Worm (Caenorhabditis elegans) whole organism, late embryonic: ENCODE data around the gene acr-2.

Experiments used
- F13H6.1 ChIP-seq: sonication (generic microtip); optimal IDR thresholded peaks from 2 replicates; lab custom pipeline; 2016; ENCODE audit warnings: missing genetic modification characterization, missing compliant biosample characterization
- K02D7.2 ChIP-seq: sonication (generic microtip); optimal IDR thresholded peaks from 2 replicates; lab custom pipeline; 2017; ENCODE audit warnings: mild to moderate bottlenecking, missing genetic modification characterization, missing compliant biosample characterization
- K09A11.1 ChIP-seq: sonication (generic microtip); optimal IDR thresholded peaks from 2 replicates; lab custom pipeline; 2017; ENCODE audit warnings: antibody characterized with exemption, mild to moderate bottlenecking, missing genetic modification characterization, missing compliant biosample characterization; ENCODE audit not compliant: insufficient read depth
- Y22D7AL.16 ChIP-seq: sonication (generic microtip); optimal IDR thresholded peaks from 2 replicates; lab custom pipeline; 2016; ENCODE audit warnings: missing genetic modification characterization, missing compliant biosample characterization
- ceh-18 ChIP-seq: sonication (generic microtip); optimal IDR thresholded peaks from 2 replicates; lab custom pipeline; 2016; ENCODE audit warnings: missing genetic modification characterization, missing compliant biosample characterization
- ceh-19 ChIP-seq: fragments of 200-800 bp; sonication (Bioruptor generic); optimal IDR thresholded peaks from 2 replicates; lab custom pipeline; 2018; ENCODE audit warnings: mild to moderate bottlenecking, missing genetic modification characterization, missing compliant biosample characterization
- ceh-22 ChIP-seq: sonication (generic microtip); optimal IDR thresholded peaks from 2 replicates; lab custom pipeline; 2017; ENCODE audit warnings: missing biosample characterization, missing genetic modification characterization
- ceh-34 ChIP-seq: sonication (generic microtip); optimal IDR thresholded peaks from 2 replicates; lab custom pipeline; 2016; ENCODE audit warnings: mild to moderate bottlenecking, missing genetic modification characterization, missing compliant biosample characterization
- ceh-45 ChIP-seq: fragments of 200-800 bp; sonication (Bioruptor generic); IDR thresholded peaks from 2 replicates; pipeline ENCODE4 v1.3.6; 2022; ENCODE audit warnings: missing genetic modification reagents, missing genetic modification characterization, missing compliant biosample characterization
- ceh-6 ChIP-seq: fragments of 200-800 bp; sonication (Bioruptor generic); optimal IDR thresholded peaks from 2 replicates; lab custom pipeline; 2018; ENCODE audit warnings: mild to moderate bottlenecking, missing genetic modification characterization, missing compliant biosample characterization
- ceh-9 ChIP-seq: sonication (generic microtip); optimal IDR thresholded peaks from 2 replicates; lab custom pipeline; 2016; ENCODE audit warnings: mild to moderate bottlenecking, missing genetic modification characterization, inconsistent platforms, missing compliant biosample characterization
- dve-1 ChIP-seq: sonication (generic microtip); optimal IDR thresholded peaks from 2 replicates; lab custom pipeline; 2017; ENCODE audit warnings: antibody characterized with exemption, mild to moderate bottlenecking, missing genetic modification characterization, missing compliant biosample characterization
- elt-4 ChIP-seq: sonication (generic microtip); optimal IDR thresholded peaks from 2 replicates; lab custom pipeline; 2016; ENCODE audit warnings: missing genetic modification characterization, missing compliant biosample characterization
- ets-4 ChIP-seq: sonication (generic microtip); optimal IDR thresholded peaks from 2 replicates; lab custom pipeline; 2016; ENCODE audit warnings: missing genetic modification characterization, missing compliant biosample characterization
- fkh-6 ChIP-seq: sonication (generic microtip); optimal IDR thresholded peaks from 2 replicates; lab custom pipeline; 2016; ENCODE audit warnings: missing genetic modification characterization, missing compliant biosample characterization
- hlh-13 ChIP-seq: fragments of 200-800 bp; sonication (Bioruptor generic); optimal IDR thresholded peaks from 2 replicates; lab custom pipeline; 2018; ENCODE audit warnings: mild to moderate bottlenecking, missing genetic modification characterization, missing compliant biosample characterization
- madf-2 ChIP-seq: sonication (generic microtip); optimal IDR thresholded peaks from 2 replicates; lab custom pipeline; 2017; ENCODE audit warnings: missing genetic modification characterization, missing compliant biosample characterization
- mec-3 ChIP-seq: sonication (generic microtip); optimal IDR thresholded peaks from 2 replicates; lab custom pipeline; 2016; ENCODE audit warnings: borderline replicate concordance, missing genetic modification characterization, missing compliant biosample characterization
- nfya-1 ChIP-seq: sonication (generic microtip); optimal IDR thresholded peaks from 2 replicates; lab custom pipeline; 2017; ENCODE audit warnings: missing genetic modification characterization, mild to moderate bottlenecking, missing compliant biosample characterization, antibody characterized with exemption, moderate library complexity
- nhr-11 ChIP-seq: fragments of 150-350 bp; optimal IDR thresholded peaks from 2 replicates; lab custom pipeline; 2014; ENCODE audit warnings: missing biosample characterization, missing genetic modification characterization
- nhr-232 ChIP-seq: sonication (generic microtip); optimal IDR thresholded peaks from 2 replicates; lab custom pipeline; 2016; ENCODE audit warnings: missing genetic modification characterization, missing compliant biosample characterization
- npax-4 ChIP-seq: sonication (generic microtip); optimal IDR thresholded peaks from 2 replicates; lab custom pipeline; 2016; ENCODE audit warnings: missing genetic modification characterization, missing compliant biosample characterization
- pag-3 ChIP-seq: sonication (generic microtip); optimal IDR thresholded peaks from 2 replicates; lab custom pipeline; 2016; ENCODE audit warnings: missing compliant biosample characterization, missing genetic modification characterization, borderline replicate concordance
- pha-4 ChIP-seq: fragments of 150-350 bp; optimal IDR thresholded peaks from 2 replicates; lab custom pipeline; 2018; ENCODE audit warnings: missing biosample characterization, missing genetic modification reagents, missing genetic modification characterization
- sdc-2 ChIP-seq: sonication (generic microtip); optimal IDR thresholded peaks from 2 replicates; lab custom pipeline; 2016; ENCODE audit warnings: missing genotype, missing genetic modification characterization, missing compliant biosample characterization
- tbx-2 ChIP-seq: sonication (generic microtip); optimal IDR thresholded peaks from 2 replicates; lab custom pipeline; 2016; ENCODE audit warnings: missing genetic modification characterization, missing compliant biosample characterization
- unc-42 ChIP-seq: sonication (generic microtip); optimal IDR thresholded peaks from 2 replicates; lab custom pipeline; 2016; ENCODE audit warnings: missing genotype, missing genetic modification characterization, missing compliant biosample characterization
- unc-55 ChIP-seq: sonication (generic microtip); optimal IDR thresholded peaks from 2 replicates; lab custom pipeline; 2017; ENCODE audit warnings: missing biosample characterization, missing genetic modification reagents, missing genetic modification characterization

acr-2 gene

ce11 chrX:6750145-6750544 lies 47.8 kb downstream of the acr-2 start (continued):
- no peak for TF ChIP-seq pha-4
- TF ChIP-seq sdc-2 (tag; lab: Kevin White, UChicago) = no peak
- no peak for TF ChIP-seq unc-42
- TF ChIP-seq ceh-22 (tag; lab: Kevin White, UChicago) = no peak
- peak; percentile 69 for TF ChIP-seq ets-4 (tag; lab: Kevin White, UChicago)
- TF ChIP-seq nhr-232 (tag; lab: Kevin White, UChicago) = no peak
- TF ChIP-seq ceh-18 (tag; lab: Kevin White, UChicago) = peak; percentile 79
- no peak for TF ChIP-seq ceh-45 (GFP tag; lab: Robert Waterston, UW)
- peak; percentile 26 for TF ChIP-seq unc-55 (GFP tag; lab: Kevin White, UChicago)
- TF ChIP-seq nhr-11 (tag; lab: Kevin White, UChicago) = no peak
- peak; percentile 48 for TF ChIP-seq nfya-1
- TF ChIP-seq hlh-13 (GFP tag; lab: Kevin White, UChicago) = no peak
- TF ChIP-seq elt-4 = no peak
- no peak for TF ChIP-seq npax-4 (tag; lab: Kevin White, UChicago)
- no peak for TF ChIP-seq Y22D7AL.16 (tag; lab: Kevin White, UChicago)
- TF ChIP-seq F13H6.1 (tag; lab: Kevin White, UChicago) = peak; percentile 32
- TF ChIP-seq ceh-6 (GFP tag; lab: Kevin White, UChicago) = no peak
- peak; percentile 4 for TF ChIP-seq K09A11.1 (tag; lab: Kevin White, UChicago)
- no peak for TF ChIP-seq K02D7.2 (tag; lab: Kevin White, UChicago)
- TF ChIP-seq ceh-9 (tag; lab: Kevin White, UChicago) = no peak
- no peak for TF ChIP-seq fkh-6 (tag; lab: Kevin White, UChicago)
- no peak for TF ChIP-seq ceh-19 (GFP tag; lab: Kevin White, UChicago)
- no peak for TF ChIP-seq mec-3 (tag; lab: Kevin White, UChicago)
- no peak for TF ChIP-seq pag-3
- TF ChIP-seq dve-1 = peak; percentile 50
- TF ChIP-seq tbx-2 (tag; lab: Kevin White, UChicago) = no peak
- no peak for TF ChIP-seq ceh-34 (tag; lab: Kevin White, UChicago)
- TF ChIP-seq madf-2 (tag; lab: Kevin White, UChicago) = no peak
